Worm (Caenorhabditis elegans) whole organism, L3 larva: ENCODE measurements around the gene Y15E3A.4.

Experiments used
- ceh-28 ChIP-seq: fragments of 150-350 bp; optimal IDR thresholded peaks from 2 replicates; lab custom pipeline; 2014; ENCODE audit warnings: missing biosample characterization, missing genetic modification reagents, missing genetic modification characterization
- ceh-82 ChIP-seq: fragments of 150-350 bp; optimal IDR thresholded peaks from 2 replicates; lab custom pipeline; 2014; ENCODE audit warnings: missing biosample characterization, missing genetic modification characterization
- ceh-9 ChIP-seq: sonication (generic microtip); optimal IDR thresholded peaks from 2 replicates; lab custom pipeline; 2018; ENCODE audit warnings: missing biosample characterization, missing genetic modification characterization
- egl-27 ChIP-seq: sonication (generic microtip); optimal IDR thresholded peaks from 4 replicates; lab custom pipeline; 2017; ENCODE audit warnings: missing biosample characterization, missing genetic modification reagents, missing genetic modification characterization
- egl-5 ChIP-seq: fragments of 150-350 bp; optimal IDR thresholded peaks from 2 replicates; lab custom pipeline; 2017; ENCODE audit warnings: missing biosample characterization, missing genetic modification reagents, missing genetic modification characterization, inconsistent platforms
- elt-2 ChIP-seq: sonication (generic microtip); optimal IDR thresholded peaks from 2 replicates; lab custom pipeline; 2016; ENCODE audit warnings: missing genetic modification reagents, mild to moderate bottlenecking, missing genetic modification characterization, missing compliant biosample characterization
- fos-1 ChIP-seq: fragments of 150-350 bp; optimal IDR thresholded peaks from 2 replicates; lab custom pipeline; 2014; ENCODE audit warnings: missing biosample characterization, missing genetic modification characterization
- hmg-11 ChIP-seq: sonication (generic microtip); optimal IDR thresholded peaks from 2 replicates; lab custom pipeline; 2016; ENCODE audit warnings: missing genetic modification characterization, missing compliant biosample characterization
- lin-39 ChIP-seq: fragments of 150-350 bp; optimal IDR thresholded peaks from 2 replicates; lab custom pipeline; 2018; ENCODE audit warnings: missing biosample characterization, missing genetic modification reagents, missing genetic modification characterization
- lsy-12 ChIP-seq: sonication (generic microtip); optimal IDR thresholded peaks from 2 replicates; lab custom pipeline; 2016; ENCODE audit warnings: mild to moderate bottlenecking, missing genetic modification characterization, missing compliant biosample characterization
- mml-1 ChIP-seq: fragments of 150-350 bp; sonication (generic microtip); optimal IDR thresholded peaks from 3 replicates; lab custom pipeline; 2014; ENCODE audit warnings: missing biosample characterization, missing genetic modification characterization
- nfya-1 ChIP-seq: sonication (generic microtip); optimal IDR thresholded peaks from 2 replicates; lab custom pipeline; 2017; ENCODE audit warnings: missing genetic modification characterization, mild to moderate bottlenecking, missing compliant biosample characterization, antibody characterized with exemption, moderate library complexity; ENCODE audit not compliant: insufficient read depth
- nhr-12 ChIP-seq: fragments of 150-350 bp; optimal IDR thresholded peaks from 2 replicates; lab custom pipeline; 2014; ENCODE audit warnings: missing biosample characterization, missing genetic modification characterization
- nhr-23 ChIP-seq: fragments of 150-350 bp; optimal IDR thresholded peaks from 2 replicates; lab custom pipeline; 2014; ENCODE audit warnings: missing biosample characterization, missing genetic modification reagents, missing genetic modification characterization
- nhr-237 ChIP-seq: fragments of 150-350 bp; optimal IDR thresholded peaks from 2 replicates; lab custom pipeline; 2014; ENCODE audit warnings: missing biosample characterization, missing genetic modification characterization
- nhr-25 ChIP-seq: sonication (generic microtip); optimal IDR thresholded peaks from 2 replicates; lab custom pipeline; 2017; ENCODE audit warnings: missing biosample characterization, missing genetic modification characterization
- nhr-28 ChIP-seq: fragments of 150-350 bp; optimal IDR thresholded peaks from 2 replicates; lab custom pipeline; 2014; ENCODE audit warnings: missing biosample characterization, missing genetic modification characterization
- nhr-43 ChIP-seq: sonication (generic microtip); optimal IDR thresholded peaks from 2 replicates; lab custom pipeline; 2016; ENCODE audit warnings: mild to moderate bottlenecking, missing genetic modification characterization, missing compliant biosample characterization; ENCODE audit not compliant: poor library complexity, severe bottlenecking
- nhr-67 ChIP-seq: fragments of 150-350 bp; optimal IDR thresholded peaks from 2 replicates; lab custom pipeline; 2014; ENCODE audit warnings: missing biosample characterization, missing genetic modification characterization
- nhr-76 ChIP-seq: fragments of 150-350 bp; sonication (generic microtip); optimal IDR thresholded peaks from 5 replicates; lab custom pipeline; 2014; ENCODE audit warnings: missing biosample characterization, missing genetic modification characterization
- nhr-77 ChIP-seq: fragments of 150-350 bp; optimal IDR thresholded peaks from 2 replicates; lab custom pipeline; 2014; ENCODE audit warnings: missing biosample characterization, missing genetic modification characterization
- pha-4 ChIP-seq: fragments of 150-350 bp; optimal IDR thresholded peaks from 2 replicates; lab custom pipeline; 2014; ENCODE audit warnings: missing biosample characterization, missing genetic modification reagents, missing genetic modification characterization
- pqm-1 ChIP-seq: fragments of 150-350 bp; optimal IDR thresholded peaks from 2 replicates; lab custom pipeline; 2017; ENCODE audit warnings: missing biosample characterization, missing genetic modification characterization, inconsistent platforms
- sea-2 ChIP-seq: fragments of 150-350 bp; sonication (generic microtip); optimal IDR thresholded peaks from 4 replicates; lab custom pipeline; 2014; ENCODE audit warnings: missing biosample characterization, missing genetic modification reagents, missing genetic modification characterization
- snpc-4 ChIP-seq: fragments of 150-350 bp; optimal IDR thresholded peaks from 2 replicates; lab custom pipeline; 2014; ENCODE audit warnings: missing biosample characterization, missing genetic modification characterization
- tbx-2 ChIP-seq: sonication (generic microtip); optimal IDR thresholded peaks from 2 replicates; lab custom pipeline; 2016; ENCODE audit warnings: mild to moderate bottlenecking, missing genetic modification characterization, missing compliant biosample characterization
- unc-62 ChIP-seq: fragments of 150-350 bp; sonication (generic microtip); optimal IDR thresholded peaks from 4 replicates; lab custom pipeline; 2014; ENCODE audit warnings: missing biosample characterization, missing genetic modification reagents, missing genetic modification characterization
- zag-1 ChIP-seq: fragments of 150-350 bp; optimal IDR thresholded peaks from 2 replicates; lab custom pipeline; 2014; ENCODE audit warnings: missing biosample characterization, missing genetic modification characterization
- ztf-4 ChIP-seq: fragments of 150-350 bp; optimal IDR thresholded peaks from 2 replicates; lab custom pipeline; 2014; ENCODE audit warnings: missing biosample characterization, missing genetic modification characterization

Gene Y15E3A.4

ce11 chrX:15330664-15331063, at the start of gene Y15E3A.4:
TSS of gene Y15E3A.4 (plus strand) at chrX:15330964.
- TF ChIP-seq egl-5 (tag; lab: Kevin White, UChicago) (no peak), tbx-2 (tag; lab: Kevin White, UChicago) (no peak), sea-2 (GFP tag; lab: Kevin White, UChicago) (no peak), ceh-9 (tag; lab: Kevin White, UChicago) (no peak), pqm-1 (tag; lab: Kevin White, UChicago) (no peak), nhr-25 (tag; lab: Kevin White, UChicago) (no peak), zag-1 (tag; lab: Kevin White, UChicago) (no peak), hmg-11 (tag; lab: Kevin White, UChicago) (no peak)

ce11 chrX:15281248-15281647, 49.5 kb upstream of the Y15E3A.4 start:
- TF ChIP-seq nhr-23 (tag; lab: Kevin White, UChicago) (peak; percentile 63), egl-5 (tag; lab: Kevin White, UChicago) (peak; percentile 24), elt-2 (tag; lab: Kevin White, UChicago) (peak; percentile 33), ceh-9 (tag; lab: Kevin White, UChicago) (no peak), unc-62 (GFP tag; lab: Kevin White, UChicago) (no peak), nhr-77 (no peak), hmg-11 (tag; lab: Kevin White, UChicago) (peak; percentile 30), snpc-4 (no peak), nhr-237 (tag; lab: Kevin White, UChicago) (no peak), pqm-1 (tag; lab: Kevin White, UChicago) (peak; percentile 23), nhr-25 (tag; lab: Kevin White, UChicago) (peak; percentile 60), egl-27 (tag; lab: Kevin White, UChicago) (peak; percentile 4), nfya-1 (tag; lab: Kevin White, UChicago) (peak; percentile 45), pha-4 (tag; lab: Kevin White, UChicago) (peak; percentile 79), lin-39 (peak; percentile 88)

- TF ChIP-seq nhr-25 (tag; lab: Kevin White, UChicago), result peak; percentile 93
- no peak for TF ChIP-seq ceh-82 (tag; lab: Kevin White, UChicago)
Observed at ce11 chrX:15283740-15284139, 47.0 kb upstream of the Y15E3A.4 start, which contains the start of gene jud-4. TSS of gene jud-4 (plus strand) at chrX:15284115.

- TF ChIP-seq nhr-237 (tag; lab: Kevin White, UChicago) (no peak), lsy-12 (tag; lab: Kevin White, UChicago) (peak; percentile 18), snpc-4 (peak; percentile 76)
Observed at ce11 chrX:15285554-15285953, 45.2 kb upstream of the Y15E3A.4 start.

ce11 chrX:15297396-15297827, 33.4 kb upstream of the Y15E3A.4 start:
- TF ChIP-seq nhr-12 (tag; lab: Kevin White, UChicago) (no peak), fos-1 (no peak), nhr-28 (tag; lab: Kevin White, UChicago) (no peak), nhr-43 (tag; lab: Kevin White, UChicago) (peak; percentile 45), nhr-23 (tag; lab: Kevin White, UChicago) (peak; percentile 36), nhr-25 (tag; lab: Kevin White, UChicago) (peak; percentile 15), lsy-12 (tag; lab: Kevin White, UChicago) (peak; percentile 71), snpc-4 (peak; percentile 28), nhr-77 (peak; percentile 53), lin-39 (no peak), tbx-2 (tag; lab: Kevin White, UChicago) (peak; percentile 7), nfya-1 (tag; lab: Kevin White, UChicago) (peak; percentile 11), elt-2 (tag; lab: Kevin White, UChicago) (peak; percentile 36), nhr-76 (tag; lab: Kevin White, UChicago) (no peak), egl-27 (tag; lab: Kevin White, UChicago) (peak; percentile 7), pqm-1 (tag; lab: Kevin White, UChicago) (peak; percentile 25)

- no peak for TF ChIP-seq nhr-12 (tag; lab: Kevin White, UChicago)
- no peak for TF ChIP-seq egl-5 (tag; lab: Kevin White, UChicago)
- TF ChIP-seq ztf-4 (tag; lab: Kevin White, UChicago), result no peak
- no peak for TF ChIP-seq ceh-28 (tag; lab: Kevin White, UChicago)
- TF ChIP-seq nhr-67 (tag; lab: Kevin White, UChicago), result no peak
- TF ChIP-seq nhr-43 (tag; lab: Kevin White, UChicago), result no peak
- no peak for TF ChIP-seq nhr-28 (tag; lab: Kevin White, UChicago)
- TF ChIP-seq nhr-77, result no peak
- TF ChIP-seq mml-1 (tag; lab: Kevin White, UChicago), result no peak
- no peak for TF ChIP-seq snpc-4
- TF ChIP-seq ceh-9 (tag; lab: Kevin White, UChicago), result no peak
- no peak for TF ChIP-seq fos-1
Observed at ce11 chrX:15300002-15300401, 30.8 kb upstream of the Y15E3A.4 start.
